Worm (Caenorhabditis elegans): ENCODE data around the gene rml-1.
A peak's percentile ranks its signal among the peaks of the same experiment; 100 is the strongest.

The rml-1 gene

ce11 chrIII:13763260-13764112 lies 4.4 kb downstream of the rml-1 start (continued):
- TF ChIP-seq egl-43 (GFP tag; IDR thresholded peaks at IDR 0.05) (no peak), nhr-28 (tag; optimal IDR thresholded peaks at IDR 0.05) (peak; percentile 96), jun-1 (tag; optimal IDR thresholded peaks at IDR 0.05) (no peak), nhr-102 (tag; optimal IDR thresholded peaks at IDR 0.05) (no peak), gei-8 (GFP tag; optimal IDR thresholded peaks at IDR 0.05) (no peak), ctbp-1 (GFP tag; IDR thresholded peaks at IDR 0.05) (0 out of 2 replicates have a peak, but pooled peaks have one; percentile 18), dve-1 (tag; optimal IDR thresholded peaks at IDR 0.05; ENCODE audit: insufficient read depth) (peak; percentile 54), cey-2 (tag; optimal IDR thresholded peaks at IDR 0.05; ENCODE audit: borderline replicate concordance, insufficient read depth) (no peak), aha-1 (tag) (peak; percentile 98), zag-1 (tag; optimal IDR thresholded peaks at IDR 0.05) (no peak), nhr-6 (tag; optimal IDR thresholded peaks at IDR 0.05) (no peak), F26F4.8 (GFP tag; conservative IDR thresholded peaks at IDR 0.05) (no peak), lin-29 (GFP tag; IDR thresholded peaks at IDR 0.05) (no peak), pha-4 (GFP tag; IDR thresholded peaks at IDR 0.05) (no peak), pha-4 (tag; optimal IDR thresholded peaks at IDR 0.05) (no peak), madf-5 (GFP tag; IDR thresholded peaks at IDR 0.05) (no peak), ztf-7 (tag; optimal IDR thresholded peaks at IDR 0.05) (no peak), hlh-30 (tag; optimal IDR thresholded peaks at IDR 0.05; ENCODE audit: insufficient read depth) (peak; percentile 42), nhr-11 (tag; optimal IDR thresholded peaks at IDR 0.05) (no peak), F10B5.3 (tag; optimal IDR thresholded peaks at IDR 0.05) (peak; percentile 8), nhr-41 (GFP tag; IDR thresholded peaks at IDR 0.05) (no peak), unc-39 (tag; optimal IDR thresholded peaks at IDR 0.05) (no peak), ceh-20 (GFP tag; IDR thresholded peaks at IDR 0.05) (no peak), hif-1 (tag; optimal IDR thresholded peaks at IDR 0.05) (no peak), vab-7 (GFP tag; IDR thresholded peaks at IDR 0.05) (no peak), lin-1 (GFP tag; IDR thresholded peaks at IDR 0.05) (0 out of 2 replicates have a peak, but pooled peaks have one; percentile 7), hmg-1.1 (GFP tag; IDR thresholded peaks at IDR 0.05) (peak; percentile 34; the same call in 1 of the 2 replicates), zfp-3 (GFP tag; conservative IDR thresholded peaks at IDR 0.05) (0 out of 2 replicates have a peak, but pooled peaks have one; percentile 43), mxl-3 (GFP tag; optimal IDR thresholded peaks at IDR 0.05) (peak; percentile 45), Y75B8A.6 (GFP tag; IDR thresholded peaks at IDR 0.05) (no peak), dpl-1 (GFP tag; optimal IDR thresholded peaks at IDR 0.05) (no peak), nhr-76 (tag; optimal IDR thresholded peaks at IDR 0.05) (no peak), Y5F2A.4 (GFP tag; optimal IDR thresholded peaks at IDR 0.05) (no peak), ceh-82 (tag; optimal IDR thresholded peaks at IDR 0.05) (no peak), fos-1 (tag; optimal IDR thresholded peaks at IDR 0.05) (no peak), F37D6.2 (tag; optimal IDR thresholded peaks at IDR 0.05) (no peak), ztf-11 (tag; optimal IDR thresholded peaks at IDR 0.05) (no peak), nhr-25 (tag; optimal IDR thresholded peaks at IDR 0.05; ENCODE audit: borderline replicate concordance, insufficient read depth) (no peak), Y105C5A.15 (GFP tag; IDR thresholded peaks at IDR 0.05) (peak; percentile 67; the same call in 1 of the 2 replicates), nhr-237 (tag; optimal IDR thresholded peaks at IDR 0.05) (no peak), tra-1 (GFP tag; IDR thresholded peaks at IDR 0.05) (peak; percentile 6; the same call in 1 of the 2 replicates), nhr-42 (GFP tag; IDR thresholded peaks at IDR 0.05) (no peak), lir-3 (tag; optimal IDR thresholded peaks at IDR 0.05) (no peak), T26A8.4 (GFP tag; IDR thresholded peaks at IDR 0.05) (peak; percentile 58)
